Worm (Caenorhabditis elegans): ENCODE results near the gene rpl-35.

DNA sequence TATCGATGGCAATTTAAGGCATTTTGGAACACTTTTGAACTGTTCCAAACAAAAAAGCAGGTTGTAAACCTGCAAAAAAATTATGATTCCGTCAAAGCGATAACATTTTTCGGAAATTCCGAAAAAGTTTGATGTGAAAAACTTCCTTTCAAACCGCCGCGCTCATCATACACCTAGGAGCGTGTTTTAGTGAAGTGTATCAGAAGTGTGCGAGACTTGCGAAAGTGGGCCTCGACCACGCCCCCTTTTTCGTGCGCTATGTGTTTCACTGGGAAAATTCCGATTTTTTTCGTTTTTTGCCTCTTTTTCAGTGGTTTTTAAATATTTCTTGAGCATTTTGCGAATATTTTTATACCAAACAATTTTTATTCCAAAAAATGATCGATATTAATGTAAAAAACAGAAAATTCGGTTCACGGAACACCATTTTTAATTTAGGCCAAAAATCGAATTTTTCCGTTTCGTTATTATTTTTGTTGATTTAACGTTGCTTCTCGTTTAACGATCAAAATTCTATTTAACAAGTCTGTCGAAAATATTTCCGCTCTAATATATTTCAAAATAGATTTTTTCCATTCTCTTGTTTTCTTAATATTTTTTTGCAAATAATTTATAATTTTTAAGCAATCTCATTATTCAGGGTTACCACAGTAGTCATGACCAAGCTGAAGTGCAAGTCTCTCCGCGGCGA lies at the start of gene rpl-35:
- peak; percentile 99 for TF ChIP-seq pha-4 (tag; optimal IDR thresholded peaks at IDR 0.05)
- peak; percentile 91 for TF ChIP-seq unc-62 (GFP tag; optimal IDR thresholded peaks at IDR 0.05)
- no peak for TF ChIP-seq snpc-4 (tag; optimal IDR thresholded peaks at IDR 0.05)
- peak; percentile 92 for TF ChIP-seq ztf-11 (tag; optimal IDR thresholded peaks at IDR 0.05)
- peak; percentile 46 for TF ChIP-seq sem-2 (GFP tag; optimal IDR thresholded peaks at IDR 0.05)
- TF ChIP-seq elt-3 (tag; optimal IDR thresholded peaks at IDR 0.05): peak; percentile 91
- TF ChIP-seq nhr-237 (tag; optimal IDR thresholded peaks at IDR 0.05): peak; percentile 99
